Worm (Caenorhabditis elegans) whole organism, mixed stage, embryonic: ENCODE measurements around the gene K02H11.4.
A peak's percentile ranks its signal among the peaks of the same experiment; 100 is the strongest.

Experiments
- M03D4.4 ChIP-seq: sonication (generic microtip); optimal IDR thresholded peaks from 2 replicates; lab custom pipeline; 2017; ENCODE audit warnings: mild to moderate bottlenecking, missing genetic modification characterization, missing compliant biosample characterization
- bed-3 ChIP-seq: fragments of 200-800 bp; sonication (Bioruptor generic); optimal IDR thresholded peaks from 3 replicates; lab custom pipeline; 2018; ENCODE audit warnings: mild to moderate bottlenecking, missing genetic modification characterization, moderate library complexity, missing compliant biosample characterization
- blmp-1 ChIP-seq: fragments of 150-350 bp; optimal IDR thresholded peaks from 2 replicates; lab custom pipeline; 2014; ENCODE audit warnings: missing biosample characterization, missing genetic modification characterization
- ceh-39 ChIP-seq: fragments of 150-350 bp; optimal IDR thresholded peaks from 2 replicates; lab custom pipeline; 2014; ENCODE audit warnings: missing biosample characterization, missing genetic modification characterization
- ceh-43 ChIP-seq: fragments of 200-800 bp; sonication (Bioruptor generic); optimal IDR thresholded peaks from 2 replicates; lab custom pipeline; 2018; ENCODE audit warnings: mild to moderate bottlenecking, missing genetic modification characterization, moderate library complexity, missing compliant biosample characterization
- ceh-83 ChIP-seq: fragments of 200-800 bp; sonication (Bioruptor generic); optimal IDR thresholded peaks from 2 replicates; lab custom pipeline; 2018; ENCODE audit warnings: mild to moderate bottlenecking, missing genetic modification characterization, missing compliant biosample characterization
- ces-1 ChIP-seq: fragments of 150-350 bp; optimal IDR thresholded peaks from 2 replicates; lab custom pipeline; 2014; ENCODE audit warnings: missing biosample characterization, missing genetic modification reagents, missing genetic modification characterization
- cnd-1 ChIP-seq: fragments of 200-800 bp; sonication (Bioruptor generic); optimal IDR thresholded peaks from 2 replicates; lab custom pipeline; 2018; ENCODE audit warnings: mild to moderate bottlenecking, missing genetic modification characterization, missing compliant biosample characterization
- drap-1 ChIP-seq: fragments of 200-800 bp; sonication (Bioruptor generic); optimal IDR thresholded peaks from 3 replicates; lab custom pipeline; 2018; ENCODE audit warnings: mild to moderate bottlenecking, missing genetic modification characterization, missing compliant biosample characterization
- elt-1 ChIP-seq: sonication (generic microtip); optimal IDR thresholded peaks from 2 replicates; lab custom pipeline; 2017; ENCODE audit warnings: missing genetic modification characterization, mild to moderate bottlenecking, missing compliant biosample characterization, antibody characterized with exemption, moderate library complexity, borderline replicate concordance; ENCODE audit not compliant: insufficient read depth
- elt-3 ChIP-seq: fragments of 150-350 bp; optimal IDR thresholded peaks from 2 replicates; lab custom pipeline; 2014; ENCODE audit warnings: missing biosample characterization, missing genetic modification characterization
- flh-1 ChIP-seq: fragments of 200-800 bp; sonication (Bioruptor generic); optimal IDR thresholded peaks from 2 replicates; lab custom pipeline; 2018; ENCODE audit warnings: mild to moderate bottlenecking, missing genetic modification characterization, moderate library complexity, missing compliant biosample characterization
- ham-2 ChIP-seq: fragments of 200-800 bp; sonication (Bioruptor generic); optimal IDR thresholded peaks from 2 replicates; lab custom pipeline; 2018; ENCODE audit warnings: mild to moderate bottlenecking, missing genetic modification characterization, missing compliant biosample characterization
- hlh-1 ChIP-seq: fragments of 150-350 bp; optimal IDR thresholded peaks from 2 replicates; lab custom pipeline; 2014; ENCODE audit warnings: missing biosample characterization, missing genetic modification reagents, missing genetic modification characterization
- lin-13 ChIP-seq: fragments of 150-350 bp; optimal IDR thresholded peaks from 2 replicates; lab custom pipeline; 2014; ENCODE audit warnings: missing biosample characterization, missing genetic modification characterization
- lin-32 ChIP-seq: fragments of 200-800 bp; sonication (Bioruptor generic); optimal IDR thresholded peaks from 2 replicates; lab custom pipeline; 2018; ENCODE audit warnings: mild to moderate bottlenecking, missing genetic modification characterization, missing compliant biosample characterization
- lsy-2 ChIP-seq: fragments of 150-350 bp; optimal IDR thresholded peaks from 2 replicates; lab custom pipeline; 2014; ENCODE audit warnings: missing biosample characterization, missing genetic modification characterization
- mab-5 ChIP-seq: fragments of 150-350 bp; optimal IDR thresholded peaks from 2 replicates; lab custom pipeline; 2014; ENCODE audit warnings: missing biosample characterization, missing genetic modification characterization
- mep-1 ChIP-seq: fragments of 150-350 bp; optimal IDR thresholded peaks from 2 replicates; lab custom pipeline; 2017; ENCODE audit warnings: missing biosample characterization, missing genetic modification reagents, missing genetic modification characterization, inconsistent platforms
- mls-2 ChIP-seq: sonication (generic microtip); optimal IDR thresholded peaks from 2 replicates; lab custom pipeline; 2016; ENCODE audit warnings: mild to moderate bottlenecking, missing genetic modification characterization, moderate library complexity, missing compliant biosample characterization
- nhr-12 ChIP-seq: fragments of 150-350 bp; optimal IDR thresholded peaks from 2 replicates; lab custom pipeline; 2014; ENCODE audit warnings: missing biosample characterization, missing genetic modification characterization
- nhr-2 ChIP-seq: fragments of 150-350 bp; optimal IDR thresholded peaks from 2 replicates; lab custom pipeline; 2014; ENCODE audit warnings: missing biosample characterization, missing genetic modification characterization
- nhr-237 ChIP-seq: fragments of 150-350 bp; optimal IDR thresholded peaks from 2 replicates; lab custom pipeline; 2014; ENCODE audit warnings: missing biosample characterization, missing genetic modification characterization
- nhr-28 ChIP-seq: fragments of 150-350 bp; optimal IDR thresholded peaks from 2 replicates; lab custom pipeline; 2014; ENCODE audit warnings: missing biosample characterization, missing genetic modification characterization
- nhr-76 ChIP-seq: sonication (generic microtip); optimal IDR thresholded peaks from 2 replicates; lab custom pipeline; 2017; ENCODE audit warnings: missing biosample characterization, missing genetic modification characterization
- pha-4 ChIP-seq: fragments of 150-350 bp; optimal IDR thresholded peaks from 2 replicates; lab custom pipeline; 2018; ENCODE audit warnings: missing biosample characterization, missing genetic modification reagents, missing genetic modification characterization
- sem-2 ChIP-seq: fragments of 200-800 bp; sonication (Bioruptor generic); optimal IDR thresholded peaks from 2 replicates; lab custom pipeline; 2018; ENCODE audit warnings: mild to moderate bottlenecking, missing genetic modification characterization, missing compliant biosample characterization
- snpc-4 ChIP-seq: fragments of 150-350 bp; optimal IDR thresholded peaks from 2 replicates; lab custom pipeline; 2014; ENCODE audit warnings: missing biosample characterization, missing genetic modification characterization
- sptf-1 ChIP-seq: sonication (generic microtip); optimal IDR thresholded peaks from 2 replicates; lab custom pipeline; 2017; ENCODE audit warnings: mild to moderate bottlenecking, missing genetic modification characterization, moderate library complexity, missing compliant biosample characterization
- tbx-8 ChIP-seq: fragments of 200-800 bp; sonication (Bioruptor generic); optimal IDR thresholded peaks from 2 replicates; lab custom pipeline; 2018; ENCODE audit warnings: mild to moderate bottlenecking, missing genetic modification characterization, moderate library complexity, missing compliant biosample characterization
- unc-120 ChIP-seq: sonication (generic microtip); optimal IDR thresholded peaks from 2 replicates; lab custom pipeline; 2017; ENCODE audit warnings: missing genetic modification characterization, missing compliant biosample characterization; ENCODE audit not compliant: poor library complexity, severe bottlenecking
- unc-39 ChIP-seq: fragments of 150-350 bp; optimal IDR thresholded peaks from 2 replicates; lab custom pipeline; 2014; ENCODE audit warnings: missing biosample characterization, missing genetic modification characterization
- unc-62 ChIP-seq: fragments of 150-350 bp; optimal IDR thresholded peaks from 2 replicates; lab custom pipeline; 2014; ENCODE audit warnings: missing biosample characterization, missing genetic modification reagents, missing genetic modification characterization
- zip-8 ChIP-seq: fragments of 150-350 bp; optimal IDR thresholded peaks from 2 replicates; lab custom pipeline; 2014; ENCODE audit warnings: missing biosample characterization, missing genetic modification characterization
- ztf-11 ChIP-seq: fragments of 150-350 bp; optimal IDR thresholded peaks from 2 replicates; lab custom pipeline; 2014; ENCODE audit warnings: missing biosample characterization, missing genetic modification characterization

K02H11.4 gene

ce11 chrV:1574599-1574998 lies 43.5 kb upstream of the K02H11.4 start:
- peak; percentile 91 for TF ChIP-seq nhr-2
- peak; percentile 57 for TF ChIP-seq zip-8 (tag; lab: Kevin White, UChicago)
- no peak for TF ChIP-seq ces-1 (GFP tag; lab: Kevin White, UChicago)

- TF ChIP-seq lin-32 (peak; percentile 99), sem-2 (GFP tag; lab: Kevin White, UChicago) (no peak), ces-1 (GFP tag; lab: Kevin White, UChicago) (no peak), tbx-8 (GFP tag; lab: Kevin White, UChicago) (no peak), nhr-76 (tag; lab: Kevin White, UChicago) (no peak), elt-1 (tag; lab: Kevin White, UChicago) (no peak), lsy-2 (tag; lab: Kevin White, UChicago) (no peak), ham-2 (GFP tag; lab: Kevin White, UChicago) (no peak), snpc-4 (tag; lab: Kevin White, UChicago) (no peak), nhr-237 (tag; lab: Kevin White, UChicago) (no peak), ceh-83 (GFP tag; lab: Kevin White, UChicago) (no peak), unc-120 (tag; lab: Kevin White, UChicago) (no peak), zip-8 (tag; lab: Kevin White, UChicago) (no peak), nhr-28 (tag; lab: Kevin White, UChicago) (no peak), blmp-1 (tag; lab: Kevin White, UChicago) (no peak), pha-4 (tag; lab: Kevin White, UChicago) (no peak), ztf-11 (tag; lab: Kevin White, UChicago) (no peak), mep-1 (no peak), ceh-39 (tag; lab: Kevin White, UChicago) (no peak), mab-5 (no peak), cnd-1 (tag; lab: Kevin White, UChicago) (peak; percentile 62), flh-1 (GFP tag; lab: Kevin White, UChicago) (no peak), mls-2 (no peak), drap-1 (GFP tag; lab: Kevin White, UChicago) (no peak), lin-13 (no peak), elt-3 (no peak), bed-3 (no peak), hlh-1 (tag; lab: Kevin White, UChicago) (peak; percentile 4), sptf-1 (tag; lab: Kevin White, UChicago) (no peak), M03D4.4 (tag; lab: Kevin White, UChicago) (no peak), unc-62 (peak; percentile 18), ceh-43 (GFP tag; lab: Kevin White, UChicago) (no peak), unc-39 (tag; lab: Kevin White, UChicago) (no peak), nhr-12 (tag; lab: Kevin White, UChicago) (no peak), nhr-2 (peak; percentile 66)
These were observed 41.5 kb upstream of the K02H11.4 start for ce11 chrV:1572585-1572984.

ce11 chrV:1570679-1571078 lies 39.6 kb upstream of the K02H11.4 start:
- TF ChIP-seq nhr-12 (tag; lab: Kevin White, UChicago) (no peak), ztf-11 (tag; lab: Kevin White, UChicago) (peak; percentile 11), unc-62 (peak; percentile 68), lin-13 (no peak), tbx-8 (GFP tag; lab: Kevin White, UChicago) (no peak), mls-2 (no peak), hlh-1 (tag; lab: Kevin White, UChicago) (peak; percentile 49), drap-1 (GFP tag; lab: Kevin White, UChicago) (no peak), sem-2 (GFP tag; lab: Kevin White, UChicago) (no peak), flh-1 (GFP tag; lab: Kevin White, UChicago) (no peak), M03D4.4 (tag; lab: Kevin White, UChicago) (peak; percentile 24), ceh-39 (tag; lab: Kevin White, UChicago) (peak; percentile 68), ceh-83 (GFP tag; lab: Kevin White, UChicago) (no peak), nhr-2 (peak; percentile 38), sptf-1 (tag; lab: Kevin White, UChicago) (no peak), cnd-1 (tag; lab: Kevin White, UChicago) (peak; percentile 54), unc-39 (tag; lab: Kevin White, UChicago) (no peak), elt-1 (tag; lab: Kevin White, UChicago) (peak; percentile 39), mep-1 (peak; percentile 56), elt-3 (no peak), pha-4 (tag; lab: Kevin White, UChicago) (no peak)
